Worm (Caenorhabditis elegans) whole organism, late embryonic: ENCODE data around the gene sra-31.

Experiments
- F13H6.1 ChIP-seq: sonication (generic microtip); optimal IDR thresholded peaks from 2 replicates; lab custom pipeline; 2016; ENCODE audit warnings: missing genetic modification characterization, missing compliant biosample characterization
- K02D7.2 ChIP-seq: sonication (generic microtip); optimal IDR thresholded peaks from 2 replicates; lab custom pipeline; 2017; ENCODE audit warnings: mild to moderate bottlenecking, missing genetic modification characterization, missing compliant biosample characterization
- ama-1 ChIP-seq: fragments of 150-350 bp; optimal IDR thresholded peaks from 2 replicates; lab custom pipeline; 2014
- ceh-30 ChIP-seq: fragments of 150-350 bp; optimal IDR thresholded peaks from 2 replicates; lab custom pipeline; 2014; ENCODE audit warnings: missing biosample characterization, missing genetic modification characterization
- ceh-31 ChIP-seq: sonication (generic microtip); optimal IDR thresholded peaks from 2 replicates; lab custom pipeline; 2016; ENCODE audit warnings: missing genetic modification characterization, missing compliant biosample characterization
- che-1 ChIP-seq: sonication (generic microtip); optimal IDR thresholded peaks from 2 replicates; lab custom pipeline; 2016; ENCODE audit warnings: mild to moderate bottlenecking, missing genetic modification characterization, missing compliant biosample characterization
- elt-4 ChIP-seq: sonication (generic microtip); optimal IDR thresholded peaks from 2 replicates; lab custom pipeline; 2016; ENCODE audit warnings: missing genetic modification characterization, missing compliant biosample characterization
- fkh-10 ChIP-seq: fragments of 150-350 bp; optimal IDR thresholded peaks from 2 replicates; lab custom pipeline; 2014; ENCODE audit warnings: missing biosample characterization, missing genetic modification reagents, missing genetic modification characterization
- gmeb-2 ChIP-seq: sonication (generic microtip); optimal IDR thresholded peaks from 2 replicates; lab custom pipeline; 2016; ENCODE audit warnings: missing genetic modification characterization, inconsistent platforms, missing compliant biosample characterization
- hlh-6 ChIP-seq: sonication (generic microtip); optimal IDR thresholded peaks from 2 replicates; lab custom pipeline; 2016; ENCODE audit warnings: missing genotype, missing genetic modification characterization, missing compliant biosample characterization
- nfya-1 ChIP-seq: sonication (generic microtip); optimal IDR thresholded peaks from 2 replicates; lab custom pipeline; 2017; ENCODE audit warnings: missing genetic modification characterization, mild to moderate bottlenecking, missing compliant biosample characterization, antibody characterized with exemption, moderate library complexity
- pha-4 ChIP-seq: fragments of 150-350 bp; optimal IDR thresholded peaks from 2 replicates; lab custom pipeline; 2018; ENCODE audit warnings: missing biosample characterization, missing genetic modification reagents, missing genetic modification characterization
- unc-55 ChIP-seq: sonication (generic microtip); optimal IDR thresholded peaks from 2 replicates; lab custom pipeline; 2017; ENCODE audit warnings: missing biosample characterization, missing genetic modification reagents, missing genetic modification characterization
- zip-5 ChIP-seq: sonication (generic microtip); optimal IDR thresholded peaks from 2 replicates; lab custom pipeline; 2016; ENCODE audit warnings: missing genetic modification characterization, missing compliant biosample characterization

ce11 chrII:6610262-6610661 lies 32.0 kb upstream of the sra-31 start:
- TF ChIP-seq che-1 (no peak), ama-1 (lab: Kevin White, UChicago) (no peak), nfya-1 (tag; lab: Kevin White, UChicago) (no peak), ceh-30 (no peak), gmeb-2 (tag; lab: Kevin White, UChicago) (no peak), K02D7.2 (tag; lab: Kevin White, UChicago) (no peak), pha-4 (tag; lab: Kevin White, UChicago) (no peak), fkh-10 (GFP tag; lab: Kevin White, UChicago) (no peak), hlh-6 (tag; lab: Kevin White, UChicago) (no peak), elt-4 (no peak), zip-5 (tag; lab: Kevin White, UChicago) (no peak), unc-55 (GFP tag; lab: Kevin White, UChicago) (no peak), ceh-31 (no peak), F13H6.1 (tag; lab: Kevin White, UChicago) (no peak)
